Fruit fly (Drosophila melanogaster) whole organism, prepupa: ENCODE data around the gene CG15923.

Source experiments
- CG10631 ChIP-seq: fragments of 200-800 bp; sonication (Bioruptor generic); optimal IDR thresholded peaks from 2 replicates; lab custom pipeline; 2016; ENCODE audit warnings: missing biosample characterization, missing genetic modification characterization
- CG10669 ChIP-seq: fragments of 200-800 bp; sonication (Bioruptor generic); optimal IDR thresholded peaks from 3 replicates; lab custom pipeline; 2018; ENCODE audit warnings: missing biosample characterization, mild to moderate bottlenecking, missing genetic modification characterization, moderate library complexity
- CG11294 ChIP-seq: fragments of 200-800 bp; sonication (Bioruptor generic); IDR thresholded peaks from 2 replicates; pipeline ENCODE4 v1.3.6; 2022; ENCODE audit warnings: missing biosample characterization, missing genetic modification characterization
- CG11762 ChIP-seq: fragments of 200-800 bp; sonication (Bioruptor generic); optimal IDR thresholded peaks from 3 replicates; lab custom pipeline; 2016; ENCODE audit warnings: missing biosample characterization, missing genetic modification characterization; ENCODE audit not compliant: insufficient read depth
- CG11902 ChIP-seq: fragments of 200-800 bp; sonication (Bioruptor generic); optimal IDR thresholded peaks from 3 replicates; lab custom pipeline; 2016; ENCODE audit warnings: missing biosample characterization, missing genetic modification characterization
- CG1621 ChIP-seq: fragments of 200-800 bp; sonication (Bioruptor generic); optimal IDR thresholded peaks from 3 replicates; lab custom pipeline; 2018; ENCODE audit warnings: missing biosample characterization, mild to moderate bottlenecking, missing genetic modification characterization
- CG16779 ChIP-seq: fragments of 200-800 bp; sonication (Bioruptor generic); optimal IDR thresholded peaks from 3 replicates; lab custom pipeline; 2017; ENCODE audit warnings: missing biosample characterization, mild to moderate bottlenecking, missing genetic modification characterization
- CG3032 ChIP-seq: fragments of 200-800 bp; optimal IDR thresholded peaks from 2 replicates; lab custom pipeline; 2019; ENCODE audit warnings: missing biosample characterization, mild to moderate bottlenecking, missing genetic modification characterization, moderate library complexity
- CG31627 ChIP-seq: fragments of 200-800 bp; sonication (Bioruptor generic); optimal IDR thresholded peaks from 3 replicates; lab custom pipeline; 2016; ENCODE audit warnings: missing biosample characterization, missing genetic modification characterization
- CG32006 ChIP-seq: fragments of 200-800 bp; sonication (Bioruptor generic); optimal IDR thresholded peaks from 3 replicates; lab custom pipeline; 2017; ENCODE audit warnings: missing biosample characterization, mild to moderate bottlenecking, missing genetic modification characterization
- CG34406 ChIP-seq: fragments of 200-800 bp; sonication (Bioruptor generic); optimal IDR thresholded peaks from 3 replicates; lab custom pipeline; 2016; ENCODE audit warnings: missing biosample characterization, missing genetic modification characterization
- CG3919 ChIP-seq: fragments of 200-800 bp; sonication (Bioruptor generic); optimal IDR thresholded peaks from 3 replicates; lab custom pipeline; 2016; ENCODE audit warnings: missing biosample characterization, missing genetic modification characterization
- CG6163 ChIP-seq: fragments of 200-800 bp; sonication (Bioruptor generic); IDR thresholded peaks from 3 replicates; pipeline ENCODE4 v1.3.6; 2022; ENCODE audit warnings: missing biosample characterization, missing genetic modification characterization
- CG6276 ChIP-seq: fragments of 200-800 bp; sonication (Bioruptor generic); optimal IDR thresholded peaks from 2 replicates; lab custom pipeline; 2017; ENCODE audit warnings: missing biosample characterization, mild to moderate bottlenecking, missing genetic modification characterization
- CG6808 ChIP-seq: fragments of 200-800 bp; sonication (Bioruptor generic); optimal IDR thresholded peaks from 3 replicates; lab custom pipeline; 2017; ENCODE audit warnings: missing biosample characterization, missing genetic modification characterization, mild to moderate bottlenecking, moderate library complexity, missing genetic modification reagents
- CG7368 ChIP-seq: fragments of 200-800 bp; sonication (Bioruptor generic); optimal IDR thresholded peaks from 3 replicates; lab custom pipeline; 2016; ENCODE audit warnings: missing biosample characterization, missing genetic modification characterization
- CG8119 ChIP-seq: fragments of 200-800 bp; sonication (Bioruptor generic); IDR thresholded peaks from 3 replicates; pipeline ENCODE4 v1.3.6; 2022; ENCODE audit warnings: missing biosample characterization, missing genetic modification characterization
- CG8319 ChIP-seq: fragments of 200-800 bp; sonication (Bioruptor generic); optimal IDR thresholded peaks from 3 replicates; lab custom pipeline; 2016; ENCODE audit warnings: missing biosample characterization, missing genetic modification characterization
- CG8632 ChIP-seq: fragments of 200-800 bp; sonication (Bioruptor generic); optimal IDR thresholded peaks from 3 replicates; lab custom pipeline; 2016; ENCODE audit warnings: missing biosample characterization, missing genetic modification characterization
- Eip75B ChIP-seq: fragments of 200-800 bp; sonication (Bioruptor generic); optimal IDR thresholded peaks from 3 replicates; lab custom pipeline; 2016; ENCODE audit warnings: missing biosample characterization, missing genetic modification characterization
- Eip78C ChIP-seq: fragments of 200-800 bp; sonication (Bioruptor generic); peaks from one replicate; lab custom pipeline; 2016; ENCODE audit warnings: missing biosample characterization, missing genetic modification characterization
- Eip93F ChIP-seq: fragments of 200-800 bp; sonication (Bioruptor generic); optimal IDR thresholded peaks from 2 replicates; lab custom pipeline; 2016; ENCODE audit warnings: missing biosample characterization, mild to moderate bottlenecking, missing genetic modification characterization
- Ets21C ChIP-seq: fragments of 200-800 bp; sonication (Bioruptor generic); optimal IDR thresholded peaks from 3 replicates; lab custom pipeline; 2016; ENCODE audit warnings: missing biosample characterization, missing genetic modification characterization
- Ets96B ChIP-seq: fragments of 200-800 bp; optimal IDR thresholded peaks from 2 replicates; lab custom pipeline; 2019; ENCODE audit warnings: missing biosample characterization, mild to moderate bottlenecking, missing genetic modification characterization, moderate library complexity
- Gug ChIP-seq: fragments of 200-800 bp; sonication (Bioruptor generic); IDR thresholded peaks from 2 replicates; pipeline ENCODE4 v1.3.6; 2022; ENCODE audit warnings: missing biosample characterization, missing genetic modification characterization
- Hr38 ChIP-seq: sonication (Bioruptor generic); optimal IDR thresholded peaks from 2 replicates; lab custom pipeline; 2016; ENCODE audit warnings: missing biosample characterization, missing genetic modification characterization
- Hr39 ChIP-seq: fragments of 200-800 bp; sonication (Bioruptor generic); optimal IDR thresholded peaks from 2 replicates; lab custom pipeline; 2016; ENCODE audit warnings: missing biosample characterization, missing genetic modification characterization
- Lpt ChIP-seq: fragments of 200-800 bp; sonication (Bioruptor generic); optimal IDR thresholded peaks from 3 replicates; lab custom pipeline; 2016; ENCODE audit warnings: missing biosample characterization, missing genetic modification characterization
- OdsH ChIP-seq: fragments of 200-800 bp; sonication (Bioruptor generic); optimal IDR thresholded peaks from 3 replicates; lab custom pipeline; 2016; ENCODE audit warnings: missing biosample characterization, missing genetic modification characterization
- Smox ChIP-seq: fragments of 200-800 bp; sonication (Bioruptor generic); optimal IDR thresholded peaks from 3 replicates; lab custom pipeline; 2016; ENCODE audit warnings: missing biosample characterization, missing genetic modification characterization
- Sox102F ChIP-seq: fragments of 200-800 bp; sonication (Bioruptor generic); optimal IDR thresholded peaks from 2 replicates; lab custom pipeline; 2016; ENCODE audit warnings: missing biosample characterization, mild to moderate bottlenecking, missing genetic modification characterization
- Sox14 ChIP-seq: fragments of 200-800 bp; sonication (Bioruptor generic); optimal IDR thresholded peaks from 3 replicates; lab custom pipeline; 2016; ENCODE audit warnings: missing biosample characterization, missing genetic modification characterization
- achi ChIP-seq: fragments of 200-800 bp; sonication (Bioruptor generic); optimal IDR thresholded peaks from 3 replicates; lab custom pipeline; 2016; ENCODE audit warnings: missing biosample characterization, missing genetic modification characterization
- acj6 ChIP-seq: fragments of 200-800 bp; sonication (Bioruptor generic); optimal IDR thresholded peaks from 3 replicates; lab custom pipeline; 2016; ENCODE audit warnings: missing biosample characterization, missing genetic modification characterization
- cyc ChIP-seq: fragments of 200-800 bp; sonication (Bioruptor generic); optimal IDR thresholded peaks from 3 replicates; lab custom pipeline; 2016; ENCODE audit warnings: missing biosample characterization, missing genetic modification characterization
- dac ChIP-seq: fragments of 200-800 bp; sonication (Bioruptor generic); optimal IDR thresholded peaks from 2 replicates; lab custom pipeline; 2017; ENCODE audit warnings: missing biosample characterization, mild to moderate bottlenecking, missing genetic modification characterization
- dsx ChIP-seq: fragments of 200-800 bp; optimal IDR thresholded peaks from 3 replicates; lab custom pipeline; 2019; ENCODE audit warnings: missing biosample characterization, mild to moderate bottlenecking, missing genetic modification characterization, moderate library complexity; ENCODE audit not compliant: poor library complexity, severe bottlenecking
- eg ChIP-seq: fragments of 200-800 bp; sonication (Bioruptor generic); IDR thresholded peaks from 3 replicates; pipeline ENCODE4 v1.3.6; 2022; ENCODE audit warnings: missing biosample characterization, missing genetic modification characterization
- esn ChIP-seq: fragments of 200-800 bp; sonication (Bioruptor generic); optimal IDR thresholded peaks from 2 replicates; lab custom pipeline; 2016; ENCODE audit warnings: missing biosample characterization, mild to moderate bottlenecking, missing genetic modification characterization, moderate library complexity
- fd59A ChIP-seq: fragments of 200-800 bp; sonication (Bioruptor generic); optimal IDR thresholded peaks from 2 replicates; lab custom pipeline; 2017; ENCODE audit warnings: missing biosample characterization, mild to moderate bottlenecking, missing genetic modification characterization, missing genetic modification reagents
- fd85E ChIP-seq: fragments of 200-800 bp; sonication (Bioruptor generic); optimal IDR thresholded peaks from 3 replicates; lab custom pipeline; 2016; ENCODE audit warnings: missing biosample characterization, missing genetic modification characterization
- fkh ChIP-seq: fragments of 200-800 bp; sonication (Bioruptor generic); optimal IDR thresholded peaks from 3 replicates; lab custom pipeline; 2017; ENCODE audit warnings: missing biosample characterization, mild to moderate bottlenecking, missing genetic modification characterization, moderate library complexity
- lz ChIP-seq: fragments of 200-800 bp; sonication (Bioruptor generic); optimal IDR thresholded peaks from 3 replicates; lab custom pipeline; 2016; ENCODE audit warnings: missing biosample characterization, missing genetic modification characterization
- net ChIP-seq: fragments of 200-800 bp; sonication (Bioruptor generic); optimal IDR thresholded peaks from 3 replicates; lab custom pipeline; 2016; ENCODE audit warnings: missing biosample characterization, missing genetic modification characterization
- pdm3 ChIP-seq: fragments of 200-800 bp; sonication (Bioruptor generic); optimal IDR thresholded peaks from 3 replicates; lab custom pipeline; 2016; ENCODE audit warnings: missing biosample characterization, missing genetic modification characterization
- salr ChIP-seq, 2 experiments: fragments of 200-800 bp; sonication (Bioruptor generic); optimal IDR thresholded peaks; 3 replicates each; lab custom pipeline; 2016 to 2018; ENCODE audit warnings: missing biosample characterization in 2 of 2, missing genetic modification characterization in 2 of 2, mild to moderate bottlenecking in 1 of 2
- spab ChIP-seq: fragments of 200-800 bp; sonication (Bioruptor generic); optimal IDR thresholded peaks from 2 replicates; lab custom pipeline; 2017; ENCODE audit warnings: missing biosample characterization, mild to moderate bottlenecking, missing genetic modification characterization, missing genetic modification reagents
- ss ChIP-seq, 2 experiments: fragments of 200-800 bp; sonication (Bioruptor generic); optimal IDR thresholded peaks; 2 replicates in 1 of 2; 3 replicates in 1 of 2; lab custom pipeline; 2017 to 2018; ENCODE audit warnings: mild to moderate bottlenecking in 2 of 2, missing biosample characterization in 2 of 2, missing genetic modification characterization in 2 of 2, moderate library complexity in 1 of 2
- vri ChIP-seq: fragments of 200-800 bp; sonication (Bioruptor generic); optimal IDR thresholded peaks from 3 replicates; lab custom pipeline; 2016; ENCODE audit warnings: missing biosample characterization, mild to moderate bottlenecking, missing genetic modification characterization

Gene CG15923

dm6 chr3R:20594194-20595144 is 22.2 kb downstream of the CG15923 start:
- TF ChIP-seq Sox14 (GFP tag; lab: Kevin White, UChicago) (peak; percentile 78), CG1621 (tag; lab: Kevin White, UChicago) (peak; percentile 65), CG10631 (peak; percentile 95), cyc (GFP tag; lab: Kevin White, UChicago) (peak; percentile 74), lz (GFP tag; lab: Kevin White, UChicago) (peak; percentile 68), esn (peak; percentile 86), CG6276 (GFP tag; lab: Kevin White, UChicago) (peak; percentile 69), CG6808 (peak; percentile 91), Hr38 (GFP tag; lab: Kevin White, UChicago) (no peak), fd85E (peak; percentile 69), CG11762 (peak; percentile 82), OdsH (GFP tag; lab: Kevin White, UChicago) (peak; percentile 89), Smox (GFP tag; lab: Kevin White, UChicago) (peak; percentile 68), dsx (GFP tag; lab: Kevin White, UChicago) (peak; percentile 93), CG7368 (peak; percentile 78), CG8632 (GFP tag; lab: Kevin White, UChicago) (peak; percentile 92), Eip93F (GFP tag; lab: Kevin White, UChicago) (peak; percentile 67), salr (GFP tag; optimal IDR thresholded peaks at IDR 0.05; lab: Kevin White, UChicago) (peak; percentile 35 to 91), Lpt (GFP tag; lab: Kevin White, UChicago) (peak; percentile 91), achi (GFP tag; lab: Kevin White, UChicago) (peak; percentile 90), CG11294 (GFP tag; lab: Robert Waterston, UW) (peak; percentile 62; the same call in 1 of the 2 replicates), Eip78C (GFP tag; lab: Kevin White, UChicago) (peak; percentile 98), Hr39 (GFP tag; lab: Kevin White, UChicago) (peak; percentile 49), Ets96B (tag; lab: Kevin White, UChicago) (peak; percentile 95), dac (GFP tag; lab: Kevin White, UChicago) (peak; percentile 70), CG16779 (tag; lab: Kevin White, UChicago) (peak; percentile 89), acj6 (GFP tag; lab: Kevin White, UChicago) (peak; percentile 90), CG8319 (GFP tag; lab: Kevin White, UChicago) (peak; percentile 59), CG10669 (GFP tag; lab: Kevin White, UChicago) (peak; percentile 85), net (GFP tag; lab: Kevin White, UChicago) (peak; percentile 81), fd59A (GFP tag; lab: Kevin White, UChicago) (peak; percentile 80), pdm3 (peak; percentile 68), spab (GFP tag; lab: Kevin White, UChicago) (peak; percentile 92), fkh (GFP tag; lab: Kevin White, UChicago) (peak; percentile 73), ss (GFP tag; optimal IDR thresholded peaks at IDR 0.05; lab: Kevin White, UChicago) (peak; percentile 92 to 94), CG11902 (GFP tag; lab: Kevin White, UChicago) (peak; percentile 73), CG6163 (GFP tag; lab: Robert Waterston, UW) (peak; percentile 84), CG8119 (peak; percentile 94), Eip75B (peak; percentile 72), CG31627 (GFP tag; lab: Kevin White, UChicago) (peak; percentile 42), Sox102F (peak; percentile 65), CG3919 (GFP tag; lab: Kevin White, UChicago) (peak; percentile 91), Gug (peak; percentile 74), eg (GFP tag; lab: Robert Waterston, UW) (peak; percentile 75), Ets21C (GFP tag; lab: Kevin White, UChicago) (peak; percentile 31), vri (GFP tag; lab: Kevin White, UChicago) (peak; percentile 54), CG32006 (GFP tag; lab: Kevin White, UChicago) (peak; percentile 91), CG3032 (tag; lab: Kevin White, UChicago) (peak; percentile 94), CG34406 (GFP tag; lab: Kevin White, UChicago) (peak; percentile 93)
